Worm (Caenorhabditis elegans): Measurements from ENCODE around the gene cyp-25A6.

The cyp-25A6 gene

ce11 chrIV:4236025-4236407 is 38.7 kb downstream of the cyp-25A6 start:
- TF ChIP-seq cog-1 (tag; optimal IDR thresholded peaks at IDR 0.05) (no peak), ztf-29 (GFP tag; IDR thresholded peaks at IDR 0.05) (no peak), T22C8.4 (GFP tag; IDR thresholded peaks at IDR 0.05) (no peak)

DNA sequence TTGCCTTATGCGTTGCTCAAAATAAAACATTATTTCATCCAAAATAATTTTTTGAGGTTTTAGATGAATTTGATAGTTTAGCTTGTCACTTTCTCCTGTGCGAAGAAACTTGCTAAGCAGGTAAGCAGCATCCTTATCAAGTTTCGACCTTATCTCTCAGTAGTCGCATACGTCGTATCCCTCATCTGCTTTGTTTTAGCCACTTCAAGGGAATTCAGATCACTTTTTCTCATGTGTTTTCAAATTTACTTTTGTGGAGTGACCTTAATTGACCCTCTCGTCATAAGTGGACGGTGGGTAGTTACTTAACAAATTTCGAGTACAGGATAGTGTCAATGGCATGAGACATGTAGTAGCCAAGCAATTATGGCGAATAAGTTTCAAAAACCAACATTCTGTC is 39.4 kb downstream of the cyp-25A6 start:
- TF ChIP-seq flt-1 (GFP tag; IDR thresholded peaks at IDR 0.05) (no peak), med-1 (GFP tag; optimal IDR thresholded peaks at IDR 0.05; ENCODE audit: insufficient read depth) (no peak), cog-1 (tag; optimal IDR thresholded peaks at IDR 0.05) (no peak), T22C8.4 (GFP tag; IDR thresholded peaks at IDR 0.05) (no peak), ztf-29 (GFP tag; IDR thresholded peaks at IDR 0.05) (no peak), tab-1 (GFP tag; IDR thresholded peaks at IDR 0.05) (no peak), ref-1 (GFP tag; conservative IDR thresholded peaks at IDR 0.05) (no peak), ztf-23 (GFP tag; IDR thresholded peaks at IDR 0.05) (no peak), klf-2 (GFP tag; conservative IDR thresholded peaks at IDR 0.05) (no peak)

DNA sequence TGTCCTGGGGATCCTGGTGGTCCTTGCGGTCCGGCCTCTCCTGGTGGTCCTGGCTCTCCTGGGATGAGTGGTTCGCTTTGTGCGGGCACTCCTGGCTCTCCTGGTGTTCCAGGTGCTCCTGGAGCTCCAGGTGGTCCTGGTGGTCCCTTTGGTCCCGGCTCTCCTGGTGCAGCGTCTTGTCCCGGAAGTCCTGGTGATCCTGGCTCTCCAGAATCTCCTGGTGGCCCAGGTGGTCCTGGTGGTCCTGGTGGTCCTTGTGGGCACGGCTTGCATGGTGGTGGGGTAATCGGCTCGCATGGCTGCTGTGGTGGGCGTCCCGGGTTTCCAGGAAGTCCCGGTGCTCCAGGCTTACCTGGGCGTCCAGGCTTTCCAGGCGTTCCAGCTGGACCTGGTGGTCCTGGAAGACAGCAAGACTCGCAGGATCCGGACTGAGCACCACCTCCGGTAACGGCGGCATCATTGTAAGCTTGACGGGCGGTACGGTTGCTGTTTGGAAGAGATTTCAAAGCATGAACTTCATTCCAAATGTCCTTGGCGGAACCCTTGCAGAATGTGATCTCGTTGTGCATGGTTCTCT is 46.7 kb downstream of the cyp-25A6 start:
- no peak for TF ChIP-seq ref-1 (GFP tag; conservative IDR thresholded peaks at IDR 0.05)
- TF ChIP-seq flt-1 (GFP tag; IDR thresholded peaks at IDR 0.05) = peak; percentile 5; the same call in 1 of the 2 replicates

DNA sequence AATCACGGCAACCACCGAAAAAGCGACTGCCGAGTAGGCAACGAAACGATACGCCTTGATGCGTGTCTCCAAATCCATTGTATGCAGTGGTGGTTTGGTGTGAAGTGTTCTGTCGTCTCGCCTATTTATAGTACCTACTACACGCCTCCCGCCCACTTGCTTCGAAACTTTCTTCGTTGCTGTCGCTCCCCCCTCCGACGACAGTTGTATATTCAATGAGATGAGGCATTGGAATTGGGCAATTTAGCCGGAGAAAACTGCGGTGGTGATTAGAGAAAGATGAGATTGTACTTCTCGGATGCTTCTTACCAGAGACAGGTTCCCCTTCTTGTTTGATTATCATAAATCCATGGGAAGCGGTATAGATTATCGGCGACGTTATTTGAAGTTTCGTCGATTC is 47.2 kb downstream of the cyp-25A6 start, which contains the start of gene col-34:
Gene col-34 (minus strand): TSS at position 101 of the 400 bp plus-strand sequence.
- no peak for TF ChIP-seq klf-2 (GFP tag; conservative IDR thresholded peaks at IDR 0.05)
- TF ChIP-seq med-1 (GFP tag; optimal IDR thresholded peaks at IDR 0.05; ENCODE audit: insufficient read depth) = no peak
- TF ChIP-seq flt-1 (GFP tag; IDR thresholded peaks at IDR 0.05) = no peak
- no peak for TF ChIP-seq ztf-23 (GFP tag; IDR thresholded peaks at IDR 0.05)
- TF ChIP-seq cog-1 (tag; optimal IDR thresholded peaks at IDR 0.05) = no peak
- no peak for TF ChIP-seq tab-1 (GFP tag; IDR thresholded peaks at IDR 0.05)
- TF ChIP-seq ztf-29 (GFP tag; IDR thresholded peaks at IDR 0.05) = no peak

- TF ChIP-seq cog-1 (tag; optimal IDR thresholded peaks at IDR 0.05) = no peak
Observed at ce11 chrIV:4246493-4246892, 49.2 kb downstream of the cyp-25A6 start, which contains the start of gene ttr-20. TSS of gene ttr-20 (plus strand) at chrIV:4246793.

ce11 chrIV:4247334-4247733 is 50.1 kb downstream of the cyp-25A6 start:
- TF ChIP-seq ztf-23 (GFP tag; IDR thresholded peaks at IDR 0.05) (no peak), T22C8.4 (GFP tag; IDR thresholded peaks at IDR 0.05) (no peak), cog-1 (tag; optimal IDR thresholded peaks at IDR 0.05) (no peak), flt-1 (GFP tag; IDR thresholded peaks at IDR 0.05) (no peak), klf-2 (GFP tag; conservative IDR thresholded peaks at IDR 0.05) (no peak)

ce11 chrIV:4247770-4248169 is 50.5 kb downstream of the cyp-25A6 start, which contains the start of gene ama-1:
TSS of gene ama-1 (plus strand) at chrIV:4248070.
- TF ChIP-seq T22C8.4 (GFP tag; IDR thresholded peaks at IDR 0.05) (no peak), cog-1 (tag; optimal IDR thresholded peaks at IDR 0.05) (no peak), tab-1 (GFP tag; IDR thresholded peaks at IDR 0.05) (no peak), med-1 (GFP tag; optimal IDR thresholded peaks at IDR 0.05; ENCODE audit: insufficient read depth) (no peak), ref-1 (GFP tag; conservative IDR thresholded peaks at IDR 0.05) (no peak), flt-1 (GFP tag; IDR thresholded peaks at IDR 0.05) (no peak), ztf-23 (GFP tag; IDR thresholded peaks at IDR 0.05) (no peak), ztf-29 (GFP tag; IDR thresholded peaks at IDR 0.05) (no peak), klf-2 (GFP tag; conservative IDR thresholded peaks at IDR 0.05) (no peak)

Data from whole organism, midembryonic.